Worm (Caenorhabditis elegans) whole organism, L1 larva: ENCODE measurements around the gene H11L12.1.

ENCODE experiments used
- alr-1 ChIP-seq: fragments of 200-800 bp; sonication (Bioruptor generic); optimal IDR thresholded peaks from 2 replicates; lab custom pipeline; 2018; ENCODE audit warnings: borderline replicate concordance, mild to moderate bottlenecking, missing genetic modification characterization, missing compliant biosample characterization
- aly-2 ChIP-seq: fragments of 150-350 bp; optimal IDR thresholded peaks from 2 replicates; lab custom pipeline; 2014; ENCODE audit warnings: missing biosample characterization, missing genetic modification characterization
- blmp-1 ChIP-seq: fragments of 150-350 bp; optimal IDR thresholded peaks from 2 replicates; lab custom pipeline; 2014; ENCODE audit warnings: missing biosample characterization, missing genetic modification characterization
- dsc-1 ChIP-seq: sonication (generic microtip); optimal IDR thresholded peaks from 2 replicates; lab custom pipeline; 2016; ENCODE audit warnings: mild to moderate bottlenecking, missing genetic modification characterization, missing compliant biosample characterization
- elt-2 ChIP-seq: sonication (generic microtip); optimal IDR thresholded peaks from 2 replicates; lab custom pipeline; 2016; ENCODE audit warnings: missing genetic modification characterization, mild to moderate bottlenecking, inconsistent platforms, missing compliant biosample characterization, missing genetic modification reagents
- ets-5 ChIP-seq: fragments of 200-800 bp; sonication (Bioruptor generic); IDR thresholded peaks from 2 replicates; pipeline ENCODE4 v1.3.6; 2022; ENCODE audit warnings: missing genetic modification characterization, missing compliant biosample characterization
- fkh-10 ChIP-seq: sonication (generic microtip); optimal IDR thresholded peaks from 2 replicates; lab custom pipeline; 2017; ENCODE audit warnings: missing biosample characterization, missing genetic modification reagents, missing genetic modification characterization
- fkh-4 ChIP-seq: sonication (generic microtip); optimal IDR thresholded peaks from 2 replicates; lab custom pipeline; 2016; ENCODE audit warnings: missing compliant biosample characterization, missing genetic modification characterization, borderline replicate concordance
- fkh-8 ChIP-seq: sonication (generic microtip); optimal IDR thresholded peaks from 2 replicates; lab custom pipeline; 2016; ENCODE audit warnings: mild to moderate bottlenecking, missing genetic modification characterization, missing compliant biosample characterization
- hlh-17 ChIP-seq: fragments of 200-800 bp; sonication (Bioruptor generic); optimal IDR thresholded peaks from 2 replicates; lab custom pipeline; 2018; ENCODE audit warnings: missing genetic modification characterization, mild to moderate bottlenecking, missing compliant biosample characterization, moderate library complexity, borderline replicate concordance
- irx-1 ChIP-seq: sonication (generic microtip); optimal IDR thresholded peaks from 2 replicates; lab custom pipeline; 2016; ENCODE audit warnings: missing genetic modification characterization, missing compliant biosample characterization
- isw-1 ChIP-seq: fragments of 200-800 bp; sonication (Bioruptor generic); IDR thresholded peaks from 2 replicates; pipeline ENCODE4 v1.3.6; 2022; ENCODE audit warnings: missing genetic modification characterization, missing compliant biosample characterization
- jun-1 ChIP-seq: fragments of 150-350 bp; optimal IDR thresholded peaks from 2 replicates; lab custom pipeline; 2014; ENCODE audit warnings: missing biosample characterization, missing genetic modification reagents, missing genetic modification characterization
- lin-13 ChIP-seq: fragments of 150-350 bp; optimal IDR thresholded peaks from 2 replicates; lab custom pipeline; 2014; ENCODE audit warnings: missing biosample characterization, missing genetic modification reagents, missing genetic modification characterization
- lin-35 ChIP-seq, 2 experiments: fragments of 150-350 bp; optimal IDR thresholded peaks; 2 replicates each; lab custom pipeline; 2014; ENCODE audit warnings: missing biosample characterization in 2 of 2, missing genetic modification characterization in 2 of 2, missing genetic modification reagents in 2 of 2
- mep-1 ChIP-seq: fragments of 150-350 bp; optimal IDR thresholded peaks from 2 replicates; lab custom pipeline; 2014; ENCODE audit warnings: missing biosample characterization, missing genetic modification characterization
- nhr-19 ChIP-seq: fragments of 200-800 bp; sonication (Bioruptor generic); conservative IDR thresholded peaks from 2 replicates; pipeline ENCODE4 v1.3.6; 2022; ENCODE audit warnings: missing genetic modification characterization, missing compliant biosample characterization
- nhr-20 ChIP-seq: sonication (generic microtip); optimal IDR thresholded peaks from 2 replicates; lab custom pipeline; 2016; ENCODE audit warnings: mild to moderate bottlenecking, missing genetic modification characterization, missing compliant biosample characterization
- nhr-237 ChIP-seq: fragments of 150-350 bp; optimal IDR thresholded peaks from 2 replicates; lab custom pipeline; 2014; ENCODE audit warnings: missing biosample characterization, missing genetic modification characterization
- nhr-28 ChIP-seq: fragments of 150-350 bp; optimal IDR thresholded peaks from 2 replicates; lab custom pipeline; 2014; ENCODE audit warnings: missing biosample characterization, missing genetic modification characterization
- nhr-71 ChIP-seq: sonication (generic microtip); optimal IDR thresholded peaks from 2 replicates; lab custom pipeline; 2016; ENCODE audit warnings: mild to moderate bottlenecking, missing genetic modification characterization, moderate library complexity, missing compliant biosample characterization
- nhr-77 ChIP-seq: fragments of 150-350 bp; optimal IDR thresholded peaks from 2 replicates; lab custom pipeline; 2014; ENCODE audit warnings: missing biosample characterization, missing genetic modification characterization
- nhr-85 ChIP-seq: sonication (generic microtip); peaks from one replicate; lab custom pipeline; 2016; ENCODE audit warnings: missing genetic modification characterization, inconsistent platforms, missing compliant biosample characterization
- nhr-90 ChIP-seq: sonication (generic microtip); optimal IDR thresholded peaks from 2 replicates; lab custom pipeline; 2016; ENCODE audit warnings: mild to moderate bottlenecking, missing genetic modification characterization, missing compliant biosample characterization; ENCODE audit not compliant: poor library complexity
- pqm-1 ChIP-seq: sonication (generic microtip); optimal IDR thresholded peaks from 3 replicates; lab custom pipeline; 2017; ENCODE audit warnings: missing biosample characterization, missing genetic modification characterization
- rnt-1 ChIP-seq: sonication (generic microtip); optimal IDR thresholded peaks from 2 replicates; lab custom pipeline; 2016; ENCODE audit warnings: mild to moderate bottlenecking, missing genetic modification characterization, moderate library complexity, missing compliant biosample characterization
- sptf-1 ChIP-seq: fragments of 150-350 bp; optimal IDR thresholded peaks from 2 replicates; lab custom pipeline; 2014; ENCODE audit warnings: missing biosample characterization, missing genetic modification characterization
- sup-37 ChIP-seq: fragments of 200-800 bp; sonication (Bioruptor generic); optimal IDR thresholded peaks from 2 replicates; lab custom pipeline; 2018; ENCODE audit warnings: mild to moderate bottlenecking, missing genetic modification characterization, missing compliant biosample characterization
- tlp-1 ChIP-seq: fragments of 150-350 bp; optimal IDR thresholded peaks from 2 replicates; lab custom pipeline; 2014; ENCODE audit warnings: missing biosample characterization, missing genetic modification characterization
- unc-130 ChIP-seq: fragments of 150-350 bp; optimal IDR thresholded peaks from 2 replicates; lab custom pipeline; 2017; ENCODE audit warnings: missing biosample characterization, missing genetic modification characterization, inconsistent platforms
- unc-30 ChIP-seq: sonication (generic microtip); optimal IDR thresholded peaks from 2 replicates; lab custom pipeline; 2017; ENCODE audit warnings: missing biosample characterization, missing genetic modification characterization
- unc-62 ChIP-seq: fragments of 150-350 bp; optimal IDR thresholded peaks from 2 replicates; lab custom pipeline; 2014; ENCODE audit warnings: missing biosample characterization, missing genetic modification reagents, missing genetic modification characterization
- unc-98 ChIP-seq: fragments of 200-800 bp; sonication (Bioruptor generic); IDR thresholded peaks from 2 replicates; pipeline ENCODE4 v1.3.6; 2022; ENCODE audit warnings: missing genetic modification characterization, missing compliant biosample characterization

The H11L12.1 gene

DNA sequence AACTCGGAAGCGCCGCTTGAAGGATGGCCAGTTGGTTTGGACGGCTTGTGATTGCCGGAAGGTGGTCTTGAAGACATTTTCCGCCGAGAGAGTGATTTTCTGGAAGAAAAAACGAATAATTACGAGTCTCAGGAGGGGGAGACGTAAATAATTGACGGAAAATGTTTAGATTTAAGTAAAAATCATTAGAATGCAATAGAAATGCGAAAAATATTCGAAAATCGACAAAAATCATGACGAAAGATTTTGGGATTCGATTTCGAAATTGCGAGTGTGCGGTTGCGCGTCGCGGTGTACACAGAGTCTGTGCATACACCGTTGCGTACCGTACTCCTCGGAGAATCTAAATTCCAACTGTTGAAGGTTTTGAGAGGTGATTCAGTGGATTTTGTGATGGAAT, at the start of gene H11L12.1:
Gene H11L12.1 (minus strand): TSS at position 101 of the 400 bp plus-strand sequence.
- TF ChIP-seq alr-1, result no peak
- TF ChIP-seq blmp-1, result no peak
- TF ChIP-seq isw-1 (GFP tag; lab: Robert Waterston, UW), result no peak
- no peak for TF ChIP-seq fkh-10 (GFP tag; lab: Kevin White, UChicago)
- TF ChIP-seq nhr-71, result no peak
- TF ChIP-seq nhr-85 (tag; lab: Kevin White, UChicago), result no peak
- no peak for TF ChIP-seq irx-1 (tag; lab: Kevin White, UChicago)
- TF ChIP-seq, all 84 proteins: peak for 0

DNA sequence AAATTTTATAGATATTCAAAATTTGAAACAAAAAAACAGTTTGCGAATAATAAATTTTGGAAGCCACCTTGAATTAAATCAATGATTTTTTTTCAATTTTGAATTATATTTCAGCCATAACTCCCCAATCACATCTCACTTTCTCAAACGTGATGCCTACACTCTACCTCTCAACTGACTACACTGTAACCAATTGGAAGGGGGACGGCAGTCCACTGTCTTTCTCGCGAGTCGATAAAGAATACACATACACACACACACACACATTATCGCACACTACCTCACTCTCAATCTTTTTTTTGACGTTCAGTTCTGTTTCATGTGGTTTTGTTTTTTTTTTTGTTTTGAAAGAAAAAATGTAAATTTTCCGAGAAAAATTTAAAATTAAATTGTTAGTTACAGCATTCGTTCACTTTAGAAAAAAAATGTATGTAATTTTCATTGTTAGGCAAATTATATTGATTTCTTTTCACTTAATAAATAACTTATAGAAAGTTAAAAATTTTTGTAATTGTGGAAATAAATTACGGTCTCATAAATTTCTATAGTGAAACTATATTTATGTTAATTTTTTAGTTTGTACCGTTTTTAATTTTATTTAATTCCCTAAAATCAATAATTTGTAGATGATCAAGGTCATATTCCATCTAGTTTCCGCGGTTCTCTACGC, 3.0 kb upstream of the H11L12.1 start, which contains the start of gene cTel55X.1:
Gene cTel55X.1 (plus strand): TSS at position 620 of the 670 bp plus-strand sequence.
- TF ChIP-seq lin-35 (GFP tag; optimal IDR thresholded peaks at IDR 0.05; lab: Kevin White, UChicago) (peak in 1 of 2 experiments; percentile 17), fkh-4 (tag; lab: Kevin White, UChicago) (no peak), nhr-20 (tag; lab: Kevin White, UChicago) (peak; percentile 75), elt-2 (tag; lab: Kevin White, UChicago) (peak; percentile 14)

DNA sequence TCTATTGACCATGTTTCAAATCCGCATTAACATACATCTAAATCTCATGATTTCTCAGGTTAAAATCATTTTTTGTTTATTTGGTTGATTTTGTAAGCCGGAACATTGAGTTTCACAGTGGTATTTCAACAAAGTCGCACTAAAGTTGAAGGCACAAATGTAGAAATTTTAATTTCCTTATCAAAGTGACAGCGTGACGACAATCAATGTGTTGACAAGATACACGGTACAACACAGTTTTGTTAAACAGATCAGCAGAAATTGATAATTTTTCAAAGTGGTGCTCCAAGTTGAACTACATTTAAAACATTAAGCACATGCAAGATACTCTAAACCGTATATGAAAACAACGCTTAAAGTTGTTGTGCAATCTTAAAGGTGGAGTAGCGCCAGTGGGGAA, 8.9 kb downstream of the H11L12.1 start:
- TF ChIP-seq nhr-85 (tag; lab: Kevin White, UChicago) (no peak), elt-2 (tag; lab: Kevin White, UChicago) (peak; percentile 7), tlp-1 (tag; lab: Kevin White, UChicago) (no peak), nhr-71 (no peak)

DNA sequence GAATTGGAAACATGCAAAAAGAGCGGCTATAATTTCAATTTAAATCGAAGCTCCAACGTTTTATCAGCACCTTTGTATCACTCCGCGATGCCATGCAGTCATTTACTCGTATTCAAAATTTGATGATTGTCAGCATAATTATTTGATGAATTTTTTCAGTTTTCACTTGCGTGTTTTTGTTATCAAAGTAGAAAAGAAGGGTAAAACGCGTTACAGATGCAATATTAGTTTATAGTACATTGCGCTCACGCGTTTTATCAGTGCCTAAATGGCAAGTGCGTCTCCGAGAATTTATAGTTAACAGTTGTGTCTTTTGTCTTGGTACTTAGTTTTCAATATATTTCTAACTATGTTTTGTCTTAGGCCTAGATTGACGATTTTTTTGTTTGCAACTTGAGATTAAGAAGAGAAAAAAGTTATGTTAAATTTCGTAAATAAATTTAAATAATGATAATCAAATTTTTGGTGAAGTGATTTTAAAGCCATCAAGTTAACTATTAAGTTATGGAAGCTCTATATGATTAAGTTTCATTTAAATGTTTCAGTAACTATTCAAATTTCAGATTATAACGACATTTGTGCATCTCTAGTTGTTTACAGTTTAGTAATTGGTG, 16.7 kb downstream of the H11L12.1 start, which contains the start of gene cgt-2:
Gene cgt-2 (plus strand): TSS at position 564 of the 614 bp plus-strand sequence.
- TF ChIP-seq elt-2 (tag; lab: Kevin White, UChicago), result peak; percentile 69
- TF ChIP-seq nhr-20 (tag; lab: Kevin White, UChicago), result no peak
- TF ChIP-seq nhr-28 (tag; lab: Kevin White, UChicago), result no peak
- TF ChIP-seq lin-35 (GFP tag; optimal IDR thresholded peaks at IDR 0.05; lab: Kevin White, UChicago), result peak in 1 of 2 experiments; percentile 21
- TF ChIP-seq nhr-90, result no peak
- TF ChIP-seq unc-30, result no peak
- no peak for TF ChIP-seq sptf-1 (tag; lab: Kevin White, UChicago)
- no peak for TF ChIP-seq sup-37 (GFP tag; lab: Kevin White, UChicago)
- no peak for TF ChIP-seq unc-98 (GFP tag; lab: Robert Waterston, UW)
- TF ChIP-seq unc-62 (GFP tag; lab: Kevin White, UChicago), result no peak
- TF ChIP-seq tlp-1 (tag; lab: Kevin White, UChicago), result no peak
- no peak for TF ChIP-seq lin-13 (GFP tag; lab: Kevin White, UChicago)
- no peak for TF ChIP-seq fkh-8 (tag; lab: Kevin White, UChicago)
- no peak for TF ChIP-seq ets-5 (GFP tag; lab: Robert Waterston, UW)
- peak; percentile 61 for TF ChIP-seq pqm-1 (tag; lab: Kevin White, UChicago)
- no peak for TF ChIP-seq nhr-237 (tag; lab: Kevin White, UChicago)
- no peak for TF ChIP-seq rnt-1 (tag; lab: Kevin White, UChicago)
- no peak for TF ChIP-seq mep-1 (tag; lab: Kevin White, UChicago)
- TF ChIP-seq nhr-19 (GFP tag; lab: Robert Waterston, UW), result no peak
- TF ChIP-seq hlh-17 (GFP tag; lab: Kevin White, UChicago), result no peak
- TF ChIP-seq aly-2 (tag; lab: Kevin White, UChicago), result no peak
- no peak for TF ChIP-seq nhr-77 (tag; lab: Kevin White, UChicago)
- no peak for TF ChIP-seq unc-130 (tag; lab: Kevin White, UChicago)
- no peak for TF ChIP-seq dsc-1
- no peak for TF ChIP-seq jun-1 (tag; lab: Kevin White, UChicago)
